Worm (Caenorhabditis elegans): ENCODE results near the gene srh-70.

ce11 chrII:12494556-12495131, 24.0 kb downstream of the srh-70 start, which contains the start of gene col-85:
- TF ChIP-seq K11D2.4 (GFP tag; IDR thresholded peaks at IDR 0.05) = peak; percentile 70
- TF ChIP-seq pha-4 (tag; optimal IDR thresholded peaks at IDR 0.05) = no peak
- peak; percentile 93 for TF ChIP-seq nfyb-1 (GFP tag; IDR thresholded peaks at IDR 0.05)
- TF ChIP-seq ztf-22 (GFP tag; optimal IDR thresholded peaks at IDR 0.05) = no peak
- TF ChIP-seq unc-130 (GFP tag; optimal IDR thresholded peaks at IDR 0.05) = peak; percentile 62
- peak; percentile 55 for TF ChIP-seq ztf-3 (GFP tag; optimal IDR thresholded peaks at IDR 0.05)
- TF ChIP-seq snpc-4 (GFP tag; optimal IDR thresholded peaks at IDR 0.05) = peak; percentile 91
- TF ChIP-seq snpc-4 (tag; optimal IDR thresholded peaks at IDR 0.05) = peak; percentile 92 to 97 (median 95)
- TF ChIP-seq tbp1 (GFP tag; optimal IDR thresholded peaks at IDR 0.05) = peak; percentile 95
- TF ChIP-seq unc-62 (GFP tag; optimal IDR thresholded peaks at IDR 0.05) = no peak
- TF ChIP-seq nhr-90 (tag; optimal IDR thresholded peaks at IDR 0.05) = peak; percentile 94
- TF ChIP-seq nhr-179 (tag; optimal IDR thresholded peaks at IDR 0.05) = peak; percentile 42
- no peak for TF ChIP-seq egrh-3 (GFP tag; IDR thresholded peaks at IDR 0.05)
- peak; percentile 30 for TF ChIP-seq ccch-3 (GFP tag; optimal IDR thresholded peaks at IDR 0.05)
- 0 out of 2 replicates have a peak, but pooled peaks have one; percentile 34 for TF ChIP-seq aptf-2 (GFP tag; conservative IDR thresholded peaks at IDR 0.05)

Data from whole organism, young adult.